Worm (Caenorhabditis elegans) whole organism, L3 larva: ENCODE results near the gene T16G1.4.

Experiments used
- ZK546.5 ChIP-seq: sonication (generic microtip); optimal IDR thresholded peaks from 2 replicates; lab custom pipeline; 2017; ENCODE audit warnings: missing biosample characterization, missing genetic modification characterization
- aly-2 ChIP-seq: fragments of 150-350 bp; optimal IDR thresholded peaks from 2 replicates; lab custom pipeline; 2014; ENCODE audit warnings: missing biosample characterization, missing genetic modification characterization
- ama-1 ChIP-seq: fragments of 150-350 bp; optimal IDR thresholded peaks from 2 replicates; lab custom pipeline; 2018
- ceh-16 ChIP-seq: sonication (generic microtip); optimal IDR thresholded peaks from 2 replicates; lab custom pipeline; 2017; ENCODE audit warnings: missing biosample characterization, missing genetic modification characterization
- ceh-9 ChIP-seq: sonication (generic microtip); optimal IDR thresholded peaks from 2 replicates; lab custom pipeline; 2018; ENCODE audit warnings: missing biosample characterization, missing genetic modification characterization
- egl-27 ChIP-seq: sonication (generic microtip); optimal IDR thresholded peaks from 4 replicates; lab custom pipeline; 2017; ENCODE audit warnings: missing biosample characterization, missing genetic modification reagents, missing genetic modification characterization
- elt-1 ChIP-seq: fragments of 150-350 bp; optimal IDR thresholded peaks from 2 replicates; lab custom pipeline; 2014; ENCODE audit warnings: missing biosample characterization, missing genetic modification characterization
- elt-2 ChIP-seq: sonication (generic microtip); optimal IDR thresholded peaks from 2 replicates; lab custom pipeline; 2016; ENCODE audit warnings: missing genetic modification reagents, mild to moderate bottlenecking, missing genetic modification characterization, missing compliant biosample characterization
- eor-1 ChIP-seq, 2 experiments: fragments of 150-350 bp; optimal IDR thresholded peaks; 2 replicates each; lab custom pipeline; 2014 to 2018; ENCODE audit warnings: missing biosample characterization in 2 of 2, missing genetic modification characterization in 2 of 2
- fkh-10 ChIP-seq: sonication (generic microtip); optimal IDR thresholded peaks from 2 replicates; lab custom pipeline; 2017; ENCODE audit warnings: missing biosample characterization, missing genetic modification reagents, missing genetic modification characterization
- fos-1 ChIP-seq: fragments of 150-350 bp; optimal IDR thresholded peaks from 2 replicates; lab custom pipeline; 2014; ENCODE audit warnings: missing biosample characterization, missing genetic modification characterization
- hmg-11 ChIP-seq: sonication (generic microtip); optimal IDR thresholded peaks from 2 replicates; lab custom pipeline; 2016; ENCODE audit warnings: missing genetic modification characterization, missing compliant biosample characterization
- jun-1 ChIP-seq: fragments of 150-350 bp; optimal IDR thresholded peaks from 2 replicates; lab custom pipeline; 2014; ENCODE audit warnings: missing biosample characterization, missing genetic modification reagents, missing genetic modification characterization
- lin-15B ChIP-seq: fragments of 150-350 bp; optimal IDR thresholded peaks from 2 replicates; lab custom pipeline; 2014; ENCODE audit warnings: missing biosample characterization, missing genetic modification characterization
- lsy-12 ChIP-seq: sonication (generic microtip); optimal IDR thresholded peaks from 2 replicates; lab custom pipeline; 2016; ENCODE audit warnings: mild to moderate bottlenecking, missing genetic modification characterization, missing compliant biosample characterization
- mml-1 ChIP-seq: fragments of 150-350 bp; sonication (generic microtip); optimal IDR thresholded peaks from 3 replicates; lab custom pipeline; 2014; ENCODE audit warnings: missing biosample characterization, missing genetic modification characterization
- nfya-1 ChIP-seq: sonication (generic microtip); optimal IDR thresholded peaks from 2 replicates; lab custom pipeline; 2017; ENCODE audit warnings: missing genetic modification characterization, mild to moderate bottlenecking, missing compliant biosample characterization, antibody characterized with exemption, moderate library complexity; ENCODE audit not compliant: insufficient read depth
- nhr-11 ChIP-seq: fragments of 150-350 bp; optimal IDR thresholded peaks from 2 replicates; lab custom pipeline; 2014; ENCODE audit warnings: missing biosample characterization, missing genetic modification characterization
- nhr-12 ChIP-seq: fragments of 150-350 bp; optimal IDR thresholded peaks from 2 replicates; lab custom pipeline; 2014; ENCODE audit warnings: missing biosample characterization, missing genetic modification characterization
- nhr-23 ChIP-seq: fragments of 150-350 bp; optimal IDR thresholded peaks from 2 replicates; lab custom pipeline; 2014; ENCODE audit warnings: missing biosample characterization, missing genetic modification reagents, missing genetic modification characterization
- nhr-25 ChIP-seq: sonication (generic microtip); optimal IDR thresholded peaks from 2 replicates; lab custom pipeline; 2017; ENCODE audit warnings: missing biosample characterization, missing genetic modification characterization
- nhr-43 ChIP-seq: sonication (generic microtip); optimal IDR thresholded peaks from 2 replicates; lab custom pipeline; 2016; ENCODE audit warnings: mild to moderate bottlenecking, missing genetic modification characterization, missing compliant biosample characterization; ENCODE audit not compliant: poor library complexity, severe bottlenecking
- nhr-67 ChIP-seq: fragments of 150-350 bp; optimal IDR thresholded peaks from 2 replicates; lab custom pipeline; 2014; ENCODE audit warnings: missing biosample characterization, missing genetic modification characterization
- nhr-76 ChIP-seq: fragments of 150-350 bp; sonication (generic microtip); optimal IDR thresholded peaks from 5 replicates; lab custom pipeline; 2014; ENCODE audit warnings: missing biosample characterization, missing genetic modification characterization
- nhr-77 ChIP-seq: fragments of 150-350 bp; optimal IDR thresholded peaks from 2 replicates; lab custom pipeline; 2014; ENCODE audit warnings: missing biosample characterization, missing genetic modification characterization
- pha-4 ChIP-seq: fragments of 150-350 bp; optimal IDR thresholded peaks from 2 replicates; lab custom pipeline; 2014; ENCODE audit warnings: missing biosample characterization, missing genetic modification reagents, missing genetic modification characterization
- pqm-1 ChIP-seq: fragments of 150-350 bp; optimal IDR thresholded peaks from 2 replicates; lab custom pipeline; 2017; ENCODE audit warnings: missing biosample characterization, missing genetic modification characterization, inconsistent platforms
- skn-1 ChIP-seq: fragments of 150-350 bp; optimal IDR thresholded peaks from 2 replicates; lab custom pipeline; 2014; ENCODE audit warnings: missing biosample characterization, missing genetic modification characterization
- snpc-4 ChIP-seq: fragments of 150-350 bp; optimal IDR thresholded peaks from 2 replicates; lab custom pipeline; 2014; ENCODE audit warnings: missing biosample characterization, missing genetic modification characterization
- tbx-2 ChIP-seq: sonication (generic microtip); optimal IDR thresholded peaks from 2 replicates; lab custom pipeline; 2016; ENCODE audit warnings: mild to moderate bottlenecking, missing genetic modification characterization, missing compliant biosample characterization
- unc-39 ChIP-seq: sonication (generic microtip); optimal IDR thresholded peaks from 4 replicates; lab custom pipeline; 2017; ENCODE audit warnings: missing biosample characterization, missing genetic modification characterization
- unc-62 ChIP-seq: fragments of 150-350 bp; sonication (generic microtip); optimal IDR thresholded peaks from 4 replicates; lab custom pipeline; 2014; ENCODE audit warnings: missing biosample characterization, missing genetic modification reagents, missing genetic modification characterization
- zag-1 ChIP-seq: fragments of 150-350 bp; optimal IDR thresholded peaks from 2 replicates; lab custom pipeline; 2014; ENCODE audit warnings: missing biosample characterization, missing genetic modification characterization
- ztf-11 ChIP-seq: fragments of 150-350 bp; optimal IDR thresholded peaks from 2 replicates; lab custom pipeline; 2014; ENCODE audit warnings: missing biosample characterization, missing genetic modification characterization

Gene T16G1.4

DNA sequence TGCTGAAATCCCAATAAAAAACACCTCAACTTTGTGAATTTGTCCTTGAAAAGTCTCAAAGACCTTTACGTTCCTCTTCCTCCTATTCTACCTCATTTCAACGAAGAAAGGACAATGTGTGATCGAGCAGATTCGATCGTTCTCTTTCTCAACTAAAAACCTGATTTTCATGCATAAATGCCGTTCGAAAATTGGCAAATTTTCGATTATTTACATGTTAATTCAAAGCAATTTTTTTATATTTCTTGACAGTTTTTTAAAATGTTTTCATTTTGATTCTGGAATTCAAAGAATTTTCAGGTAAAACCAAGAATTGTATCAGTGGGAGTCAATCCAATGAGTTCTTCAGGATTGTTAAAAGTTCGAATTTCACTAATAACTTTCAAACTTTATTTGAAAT lies 26.9 kb upstream of the T16G1.4 start, which contains the start of gene lin-46:
lin-46 (plus strand) TSS at position 301 of the 400 bp plus-strand sequence.
- TF ChIP-seq unc-62 (GFP tag; lab: Kevin White, UChicago) (no peak), nhr-25 (tag; lab: Kevin White, UChicago) (peak; percentile 67)

DNA sequence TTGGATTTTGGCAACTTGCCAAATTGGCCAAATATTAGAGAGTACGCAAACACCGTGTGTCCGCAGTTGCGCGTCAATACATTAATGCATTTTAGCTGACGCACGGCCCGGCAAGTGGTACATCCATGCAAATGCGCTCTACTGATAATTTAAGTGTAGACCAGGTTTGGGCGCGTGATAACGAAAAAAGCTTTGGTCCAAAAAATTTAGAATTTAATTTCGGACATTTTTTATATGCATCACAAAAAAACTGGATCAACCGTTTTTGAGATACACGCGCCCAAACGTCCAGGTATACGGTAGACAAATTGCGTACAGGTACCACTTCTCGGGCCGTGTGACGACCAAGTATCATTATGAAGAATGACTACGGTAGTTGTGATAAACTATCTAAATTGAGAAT lies 26.3 kb upstream of the T16G1.4 start, which contains the start of gene R186.8:
R186.8 (minus strand) TSS at position 58 of the 403 bp plus-strand sequence.
- TF ChIP-seq pqm-1 (peak; percentile 2), nfya-1 (tag; lab: Kevin White, UChicago) (peak; percentile 66), pha-4 (tag; lab: Kevin White, UChicago) (peak; percentile 40), lin-15B (peak; percentile 75), snpc-4 (tag; lab: Kevin White, UChicago) (peak; percentile 24), nhr-43 (tag; lab: Kevin White, UChicago) (peak; percentile 19), hmg-11 (peak; percentile 68), tbx-2 (tag; lab: Kevin White, UChicago) (peak; percentile 5), elt-2 (tag; lab: Kevin White, UChicago) (peak; percentile 65), lsy-12 (tag; lab: Kevin White, UChicago) (peak; percentile 58), nhr-25 (tag; lab: Kevin White, UChicago) (peak; percentile 23)

DNA sequence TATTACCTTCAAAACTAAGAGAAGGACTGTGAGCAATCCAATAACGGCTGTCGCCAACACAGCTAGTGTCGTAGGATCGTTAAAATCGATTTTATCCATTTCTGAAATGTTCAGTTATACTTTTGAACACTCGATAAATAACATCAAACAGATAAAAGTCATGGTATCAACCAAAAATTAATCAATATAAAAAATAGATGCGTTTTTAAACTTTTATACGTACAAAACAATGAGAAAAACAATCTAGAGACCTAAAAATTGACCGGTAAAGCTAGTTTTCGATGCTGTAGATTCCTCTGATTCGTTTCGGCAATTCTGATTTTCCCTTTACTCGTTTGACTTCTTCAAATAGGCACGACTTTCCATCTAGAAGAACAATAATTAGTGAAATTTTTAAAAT lies 25.5 kb upstream of the T16G1.4 start, which contains the start of gene R186.3:
R186.3 (minus strand) TSS at position 101 of the 400 bp plus-strand sequence.
- TF ChIP-seq skn-1 (tag; lab: Kevin White, UChicago) (no peak), ZK546.5 (tag; lab: Kevin White, UChicago) (no peak), egl-27 (tag; lab: Kevin White, UChicago) (no peak), snpc-4 (tag; lab: Kevin White, UChicago) (no peak), nhr-25 (tag; lab: Kevin White, UChicago) (no peak), nhr-77 (tag; lab: Kevin White, UChicago) (no peak), nhr-23 (no peak), nhr-43 (tag; lab: Kevin White, UChicago) (no peak), fos-1 (tag; lab: Kevin White, UChicago) (no peak), zag-1 (tag; lab: Kevin White, UChicago) (no peak), nhr-76 (tag; lab: Kevin White, UChicago) (no peak), aly-2 (tag; lab: Kevin White, UChicago) (no peak), nhr-67 (tag; lab: Kevin White, UChicago) (no peak), lsy-12 (tag; lab: Kevin White, UChicago) (no peak), nhr-11 (tag; lab: Kevin White, UChicago) (no peak), pha-4 (tag; lab: Kevin White, UChicago) (no peak), hmg-11 (no peak)
- TF ChIP-seq, all 47 proteins: peak for 0

DNA sequence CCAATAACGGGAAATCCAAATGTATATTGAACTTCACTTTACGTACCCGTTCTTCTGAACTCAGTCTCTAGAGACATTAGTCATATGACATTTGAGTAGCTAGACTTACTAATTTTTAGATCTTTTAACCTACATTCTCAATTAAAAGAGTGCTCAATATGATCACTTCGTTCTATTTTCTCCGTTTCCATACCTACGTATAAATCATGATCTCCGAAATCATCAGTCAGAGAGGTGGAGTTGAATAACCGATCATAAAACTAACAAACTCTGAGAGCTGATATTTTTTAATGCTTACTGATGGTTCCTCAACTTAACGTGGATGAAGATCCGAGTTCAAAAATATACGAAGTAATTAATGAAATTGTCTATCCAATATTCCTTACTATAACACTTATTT lies 22.4 kb upstream of the T16G1.4 start, which contains the start of gene srd-35:
srd-35 (plus strand) TSS at position 301 of the 400 bp plus-strand sequence.
- TF ChIP-seq nhr-12 (tag; lab: Kevin White, UChicago) (no peak), jun-1 (tag; lab: Kevin White, UChicago) (no peak), ztf-11 (tag; lab: Kevin White, UChicago) (no peak), nhr-76 (tag; lab: Kevin White, UChicago) (no peak), hmg-11 (no peak), mml-1 (tag; lab: Kevin White, UChicago) (no peak), eor-1 (tag; optimal IDR thresholded peaks at IDR 0.05; lab: Kevin White, UChicago) (no peak), ceh-16 (tag; lab: Kevin White, UChicago) (no peak), nhr-23 (no peak), elt-1 (no peak), fkh-10 (no peak), nhr-43 (tag; lab: Kevin White, UChicago) (no peak), tbx-2 (tag; lab: Kevin White, UChicago) (no peak)

DNA sequence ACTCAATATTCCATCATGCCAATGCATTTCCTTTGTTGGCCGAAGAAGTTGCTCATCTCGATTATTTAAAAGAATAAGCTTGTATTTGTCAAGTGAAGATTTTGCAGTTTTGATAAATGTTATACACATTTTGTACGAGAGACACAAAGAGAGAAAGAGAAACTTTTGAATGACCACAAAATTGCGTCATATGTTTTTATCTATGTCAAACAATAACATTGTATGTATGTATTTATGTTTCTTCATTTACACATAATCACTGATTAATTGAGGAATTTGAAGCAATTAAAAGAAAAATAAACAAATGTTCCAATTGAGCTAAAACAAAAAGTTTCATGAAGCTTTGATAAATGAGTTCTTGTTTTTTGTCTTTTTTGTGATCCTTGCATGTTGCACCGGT lies 21.5 kb upstream of the T16G1.4 start, which contains the start of gene hrg-9:
hrg-9 (minus strand) TSS at position 152 of the 400 bp plus-strand sequence.
- no peak for TF ChIP-seq hmg-11
- no peak for TF ChIP-seq unc-62 (GFP tag; lab: Kevin White, UChicago)
- no peak for TF ChIP-seq ama-1
- TF ChIP-seq ztf-11 (tag; lab: Kevin White, UChicago) = no peak
- no peak for TF ChIP-seq ceh-9 (tag; lab: Kevin White, UChicago)
- TF ChIP-seq elt-2 (tag; lab: Kevin White, UChicago) = peak; percentile 37
- peak; percentile 55 for TF ChIP-seq pha-4 (tag; lab: Kevin White, UChicago)
- no peak for TF ChIP-seq unc-39 (tag; lab: Kevin White, UChicago)
- TF ChIP-seq nhr-25 (tag; lab: Kevin White, UChicago) = no peak
